Worm (Caenorhabditis elegans) whole organism, young adult: ENCODE results near the gene flh-2.

ENCODE experiments used
- F33H1.4 ChIP-seq: fragments of 200-800 bp; sonication (Bioruptor generic); IDR thresholded peaks from 2 replicates; pipeline ENCODE4 v1.3.6; 2022; ENCODE audit warnings: missing genetic modification reagents, missing genetic modification characterization, missing compliant biosample characterization
- F39B2.1 ChIP-seq: fragments of 200-800 bp; sonication (Bioruptor generic); IDR thresholded peaks from 2 replicates; pipeline ENCODE4 v1.3.6; 2022; ENCODE audit warnings: missing genetic modification reagents, missing genetic modification characterization, missing compliant biosample characterization
- Y53G8AR.9 ChIP-seq: fragments of 200-800 bp; sonication (Bioruptor generic); conservative IDR thresholded peaks from 2 replicates; pipeline ENCODE4 v1.3.6; 2022; ENCODE audit warnings: missing genetic modification reagents, missing genetic modification characterization, missing compliant biosample characterization
- Y67H2A.10 ChIP-seq: fragments of 200-800 bp; sonication (Bioruptor generic); conservative IDR thresholded peaks from 2 replicates; pipeline ENCODE4 v1.3.6; 2022; ENCODE audit warnings: missing genetic modification reagents, missing genetic modification characterization, missing compliant biosample characterization
- Y79H2A.3 ChIP-seq: fragments of 200-800 bp; sonication (Bioruptor generic); conservative IDR thresholded peaks from 2 replicates; pipeline ENCODE4 v1.3.6; 2022; ENCODE audit warnings: missing genetic modification reagents, missing genetic modification characterization, missing compliant biosample characterization
- Y95B8A.8 ChIP-seq: fragments of 200-800 bp; sonication (Bioruptor generic); IDR thresholded peaks from 2 replicates; pipeline ENCODE4 v1.3.6; 2022; ENCODE audit warnings: missing genetic modification reagents, missing genetic modification characterization, missing compliant biosample characterization
- attf-3 ChIP-seq: fragments of 200-800 bp; sonication (Bioruptor generic); conservative IDR thresholded peaks from 2 replicates; pipeline ENCODE4 v1.3.6; 2022; ENCODE audit warnings: missing genetic modification reagents, missing genetic modification characterization, missing compliant biosample characterization
- attf-6 ChIP-seq: fragments of 200-800 bp; sonication (Bioruptor generic); IDR thresholded peaks from 2 replicates; pipeline ENCODE4 v1.3.6; 2022; ENCODE audit warnings: missing genetic modification reagents, missing genetic modification characterization, missing compliant biosample characterization
- cebp-1 ChIP-seq, 2 experiments: fragments of 200-800 bp in 1 of 2; sonication (Bioruptor generic) in 1 of 2; sonication (generic microtip) in 1 of 2; IDR thresholded peaks in 1 of 2; optimal IDR thresholded peaks in 1 of 2; 2 replicates each; pipeline versions ENCODE4 v1.3.6 to Lab custom; 2017 to 2022; ENCODE audit warnings: missing compliant biosample characterization in 2 of 2, missing genetic modification characterization in 2 of 2, mild to moderate bottlenecking in 1 of 2, missing genetic modification reagents in 1 of 2, moderate library complexity in 1 of 2
- ceh-79 ChIP-seq: sonication (generic microtip); optimal IDR thresholded peaks from 2 replicates; lab custom pipeline; 2017; ENCODE audit warnings: mild to moderate bottlenecking, missing genetic modification characterization, missing compliant biosample characterization
- dpff-1 ChIP-seq: sonication (generic microtip); optimal IDR thresholded peaks from 2 replicates; lab custom pipeline; 2017; ENCODE audit warnings: mild to moderate bottlenecking, missing genetic modification characterization, missing compliant biosample characterization
- dpl-1 ChIP-seq: fragments of 150-350 bp; optimal IDR thresholded peaks from 2 replicates; lab custom pipeline; 2014; ENCODE audit warnings: missing biosample characterization, missing genetic modification reagents, missing genetic modification characterization
- efl-1 ChIP-seq: fragments of 150-350 bp; optimal IDR thresholded peaks from 2 replicates; lab custom pipeline; 2014; ENCODE audit warnings: missing biosample characterization, missing genetic modification reagents, missing genetic modification characterization
- egl-44 ChIP-seq: fragments of 200-800 bp; sonication (Bioruptor generic); IDR thresholded peaks from 2 replicates; pipeline ENCODE4 v1.3.6; 2022; ENCODE audit warnings: missing genetic modification reagents, missing genetic modification characterization, missing compliant biosample characterization
- egrh-3 ChIP-seq: fragments of 200-800 bp; sonication (Bioruptor generic); IDR thresholded peaks from 2 replicates; pipeline ENCODE4 v1.3.6; 2022; ENCODE audit warnings: missing genetic modification reagents, missing genetic modification characterization, missing compliant biosample characterization
- hrde-1 ChIP-seq: sonication (generic microtip); optimal IDR thresholded peaks from 2 replicates; lab custom pipeline; 2016; ENCODE audit warnings: missing genetic modification characterization, mild to moderate bottlenecking, missing compliant biosample characterization, moderate library complexity, missing genotype, missing genetic modification reagents, borderline replicate concordance
- let-607 ChIP-seq, 2 experiments: fragments of 200-800 bp in 1 of 2; sonication (Bioruptor generic) in 1 of 2; sonication (generic microtip) in 1 of 2; optimal IDR thresholded peaks; 2 replicates each; lab custom pipeline; 2016 to 2018; ENCODE audit warnings: mild to moderate bottlenecking in 2 of 2, missing compliant biosample characterization in 2 of 2, missing genetic modification characterization in 2 of 2, moderate library complexity in 2 of 2, missing genotype in 1 of 2
- lin-54 ChIP-seq: fragments of 200-800 bp; sonication (Bioruptor generic); optimal IDR thresholded peaks from 2 replicates; lab custom pipeline; 2018; ENCODE audit warnings: mild to moderate bottlenecking, missing genetic modification characterization, missing compliant biosample characterization
- lsl-1 ChIP-seq: fragments of 200-800 bp; sonication (Bioruptor generic); optimal IDR thresholded peaks from 2 replicates; lab custom pipeline; 2018; ENCODE audit warnings: mild to moderate bottlenecking, missing genetic modification characterization, moderate library complexity, missing compliant biosample characterization
- madf-3 ChIP-seq: fragments of 200-800 bp; sonication (Bioruptor generic); IDR thresholded peaks from 2 replicates; pipeline ENCODE4 v1.3.6; 2022; ENCODE audit warnings: missing genetic modification reagents, missing genetic modification characterization, missing compliant biosample characterization
- madf-6 ChIP-seq: fragments of 200-800 bp; sonication (Bioruptor generic); IDR thresholded peaks from 2 replicates; pipeline ENCODE4 v1.3.6; 2022; ENCODE audit warnings: missing genetic modification reagents, missing genetic modification characterization, missing compliant biosample characterization
- mcd-1 ChIP-seq: fragments of 200-800 bp; sonication (Bioruptor generic); IDR thresholded peaks from 2 replicates; pipeline ENCODE4 v1.3.6; 2022; ENCODE audit warnings: missing genetic modification reagents, missing genetic modification characterization, missing compliant biosample characterization
- mes-4 ChIP-seq: sonication (generic microtip); optimal IDR thresholded peaks from 2 replicates; lab custom pipeline; 2016; ENCODE audit warnings: missing genotype, missing genetic modification characterization, missing compliant biosample characterization
- nfya-1 ChIP-seq: sonication (generic microtip); optimal IDR thresholded peaks from 2 replicates; lab custom pipeline; 2017; ENCODE audit warnings: antibody characterized with exemption, missing compliant biosample characterization, missing genetic modification characterization, borderline replicate concordance; ENCODE audit not compliant: insufficient read depth
- nhr-179 ChIP-seq: sonication (generic microtip); optimal IDR thresholded peaks from 2 replicates; lab custom pipeline; 2016; ENCODE audit warnings: mild to moderate bottlenecking, missing genetic modification characterization, missing compliant biosample characterization
- nhr-27 ChIP-seq: fragments of 200-800 bp; sonication (Bioruptor generic); optimal IDR thresholded peaks from 2 replicates; lab custom pipeline; 2018; ENCODE audit warnings: mild to moderate bottlenecking, missing genetic modification characterization, moderate library complexity, missing compliant biosample characterization
- rcor-1 ChIP-seq: fragments of 200-800 bp; sonication (Bioruptor generic); IDR thresholded peaks from 2 replicates; pipeline ENCODE4 v1.3.6; 2022; ENCODE audit warnings: missing genetic modification reagents, missing genetic modification characterization, missing compliant biosample characterization
- snpc-1.3 ChIP-seq: sonication (generic microtip); optimal IDR thresholded peaks from 2 replicates; lab custom pipeline; 2017; ENCODE audit warnings: missing genetic modification characterization, mild to moderate bottlenecking, missing compliant biosample characterization, antibody characterized with exemption, moderate library complexity, missing genotype, missing genetic modification reagents; ENCODE audit not compliant: insufficient read depth
- snpc-3.4 ChIP-seq: sonication (generic microtip); optimal IDR thresholded peaks from 2 replicates; lab custom pipeline; 2017; ENCODE audit warnings: missing genetic modification characterization, mild to moderate bottlenecking, missing compliant biosample characterization, antibody characterized with exemption, moderate library complexity, missing genotype, missing genetic modification reagents
- tbx-9 ChIP-seq: sonication (generic microtip); optimal IDR thresholded peaks from 2 replicates; lab custom pipeline; 2016; ENCODE audit warnings: borderline replicate concordance, missing genetic modification characterization, inconsistent platforms, missing compliant biosample characterization
- tlf-1 ChIP-seq: fragments of 200-800 bp; sonication (Bioruptor generic); optimal IDR thresholded peaks from 2 replicates; lab custom pipeline; 2018; ENCODE audit warnings: mild to moderate bottlenecking, missing genetic modification characterization, missing compliant biosample characterization
- ztf-26 ChIP-seq: sonication (generic microtip); optimal IDR thresholded peaks from 2 replicates; lab custom pipeline; 2017; ENCODE audit warnings: missing genetic modification characterization, missing compliant biosample characterization

The flh-2 gene

ce11 chrIII:4930154-4930679 lies 21.7 kb upstream of the flh-2 start, which contains the start of gene set-2 (continued):
- TF ChIP-seq Y95B8A.8 (GFP tag; lab: Robert Waterston, UW) (peak; percentile 89), egl-44 (GFP tag; lab: Robert Waterston, UW) (peak; percentile 69; the same call in 1 of the 2 replicates), ceh-79 (tag; lab: Kevin White, UChicago) (no peak), let-607 (tag; optimal IDR thresholded peaks at IDR 0.05; lab: Kevin White, UChicago) (peak in 1 of 2 experiments; percentile 32), F39B2.1 (peak; percentile 81; the same call in 1 of the 2 replicates), madf-3 (GFP tag; lab: Robert Waterston, UW) (peak; percentile 89), Y79H2A.3 (GFP tag; lab: Robert Waterston, UW) (no peak), snpc-1.3 (tag; lab: Kevin White, UChicago) (peak; percentile 60), dpl-1 (GFP tag; lab: Kevin White, UChicago) (peak; percentile 92), mes-4 (no peak), lsl-1 (GFP tag; lab: Kevin White, UChicago) (peak; percentile 75), rcor-1 (GFP tag; lab: Robert Waterston, UW) (peak; percentile 81), tbx-9 (tag; lab: Kevin White, UChicago) (no peak), hrde-1 (tag; lab: Kevin White, UChicago) (peak; percentile 45), nhr-179 (tag; lab: Kevin White, UChicago) (no peak), mcd-1 (GFP tag; lab: Robert Waterston, UW) (peak; percentile 83), tlf-1 (GFP tag; lab: Kevin White, UChicago) (peak; percentile 77), snpc-3.4 (peak; percentile 78), lin-54 (GFP tag; lab: Kevin White, UChicago) (peak; percentile 97), Y67H2A.10 (GFP tag; lab: Robert Waterston, UW) (peak; percentile 45; the same call in 1 of the 2 replicates), nhr-27 (tag; lab: Kevin White, UChicago) (no peak)

- TF ChIP-seq egrh-3 (GFP tag; lab: Robert Waterston, UW), result no peak
- TF ChIP-seq F33H1.4 (GFP tag; lab: Robert Waterston, UW), result peak; percentile 56; the same call in 1 of the 2 replicates
- peak; percentile 66 for TF ChIP-seq lsl-1 (GFP tag; lab: Kevin White, UChicago)
- TF ChIP-seq, all 124 proteins: peak for 2
These were observed 19.7 kb upstream of the flh-2 start, which contains the start of the genes C26E6.12 and eri-9 for ce11 chrIII:4932203-4932699. C26E6.12 (minus strand) TSS chrIII:4932253. eri-9 (plus strand) TSS chrIII:4932450.

- TF ChIP-seq efl-1 (peak; percentile 4), dpff-1 (no peak), attf-3 (peak; percentile 92)
These were observed 16.9 kb upstream of the flh-2 start, which contains the start of gene mrps-18C for ce11 chrIII:4934896-4935628. mrps-18C (plus strand) TSS chrIII:4935578.

ce11 chrIII:4937022-4937421 lies 14.9 kb upstream of the flh-2 start, which contains the start of gene fsn-1:
fsn-1 (plus strand) TSS chrIII:4937322.
- TF ChIP-seq cebp-1 (GFP tag; IDR thresholded peaks at IDR 0.05; lab: Robert Waterston, UW) (no peak), cebp-1 (tag; optimal IDR thresholded peaks at IDR 0.05; lab: Kevin White, UChicago) (no peak), egrh-3 (GFP tag; lab: Robert Waterston, UW) (no peak), nfya-1 (tag; lab: Kevin White, UChicago) (no peak), madf-6 (GFP tag; lab: Robert Waterston, UW) (0 out of 2 replicates have a peak, but pooled peaks have one; percentile 37), attf-6 (GFP tag; lab: Robert Waterston, UW) (no peak), Y53G8AR.9 (GFP tag; lab: Robert Waterston, UW) (0 out of 2 replicates have a peak, but pooled peaks have one; percentile 21), ztf-26 (tag; lab: Kevin White, UChicago) (no peak)
